Fruit fly (Drosophila melanogaster): ENCODE data around the gene CG17192.
A peak's percentile ranks its signal among the peaks of the same experiment; 100 is the strongest.

The CG17192 gene

dm6 chr3R:27018187-27018586, at the start of gene CG17192:
Gene CG17192 (minus strand): TSS chr3R:27018287.
- TF ChIP-seq D1 (tag; optimal IDR thresholded peaks at IDR 0.05): no peak
- TF ChIP-seq Pif1A (GFP tag; optimal IDR thresholded peaks at IDR 0.05): no peak
- no peak for TF ChIP-seq EcR (GFP tag; optimal IDR thresholded peaks at IDR 0.05)
- TF ChIP-seq CG32121 (GFP tag; IDR thresholded peaks at IDR 0.05): no peak
- no peak for TF ChIP-seq CG9948 (tag; optimal IDR thresholded peaks at IDR 0.05)

DNA sequence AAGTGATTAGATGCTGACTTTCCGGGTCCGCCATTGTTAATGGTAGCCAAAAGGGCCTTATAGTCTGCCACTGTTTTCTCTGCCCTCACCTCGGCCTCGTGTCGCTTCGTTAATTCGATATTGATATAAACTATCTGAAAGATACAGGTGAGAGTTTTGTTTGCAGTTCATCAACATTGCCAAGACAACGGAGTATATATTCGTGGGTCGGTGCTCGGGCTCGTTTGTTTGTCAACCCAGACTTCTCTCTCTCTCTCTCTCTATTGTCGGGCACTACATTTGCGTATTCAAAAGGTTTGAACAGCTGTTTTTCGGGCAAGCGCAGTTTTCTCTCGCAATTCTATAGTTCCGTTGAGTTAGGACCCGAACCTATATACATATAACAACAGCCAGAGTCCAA, 49.3 kb upstream of the CG17192 start:
- no peak for TF ChIP-seq CG13204 (GFP tag; optimal IDR thresholded peaks at IDR 0.05)
- no peak for TF ChIP-seq fd96Ca (GFP tag; IDR thresholded peaks at IDR 0.05)
- TF ChIP-seq CG15710 (tag; optimal IDR thresholded peaks at IDR 0.05): no peak
- TF ChIP-seq Snoo (tag; optimal IDR thresholded peaks at IDR 0.05): no peak
- no peak for TF ChIP-seq CG12605 (GFP tag; IDR thresholded peaks at IDR 0.05)
- TF ChIP-seq CG8159 (tag; optimal IDR thresholded peaks at IDR 0.05): no peak
- TF ChIP-seq EcR (GFP tag; optimal IDR thresholded peaks at IDR 0.05): no peak
- TF ChIP-seq gl (tag; optimal IDR thresholded peaks at IDR 0.05): no peak

- TF ChIP-seq rn (GFP tag; IDR thresholded peaks at IDR 0.05) (no peak), CG14655 (GFP tag; optimal IDR thresholded peaks at IDR 0.05) (no peak), CG9948 (tag; optimal IDR thresholded peaks at IDR 0.05) (no peak), CG17806 (tag; optimal IDR thresholded peaks at IDR 0.05) (no peak)
These were observed 47.0 kb upstream of the CG17192 start, which contains the start of gene CG43935 for dm6 chr3R:27065136-27065535. Gene CG43935 (plus strand): TSS chr3R:27065436.

DNA sequence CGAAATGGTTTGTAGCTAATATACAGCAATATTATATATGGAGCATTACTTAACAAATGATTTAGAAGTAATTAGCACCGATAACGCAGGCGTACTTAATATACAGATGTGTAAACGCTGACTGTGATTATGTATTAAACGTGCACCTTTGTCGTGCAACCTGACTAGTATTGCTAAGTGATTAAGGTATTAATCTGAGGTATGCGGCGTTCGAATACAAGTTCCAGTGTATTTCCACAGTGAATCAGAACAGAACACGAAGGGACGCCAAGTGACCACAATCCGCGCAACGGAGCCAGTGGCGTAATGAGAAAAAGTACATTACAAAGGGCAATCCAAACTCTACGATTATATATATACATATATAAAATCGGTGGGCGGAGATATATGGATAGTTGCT, 46.0 kb upstream of the CG17192 start, which contains the start of gene Nep5:
TSS of gene Nep5 (minus strand) at position 101 of the 400 bp plus-strand sequence.
- no peak for TF ChIP-seq fd96Ca (GFP tag; IDR thresholded peaks at IDR 0.05)
- no peak for TF ChIP-seq CG13204 (GFP tag; optimal IDR thresholded peaks at IDR 0.05)
- no peak for TF ChIP-seq CG14655 (GFP tag; optimal IDR thresholded peaks at IDR 0.05)
- no peak for TF ChIP-seq CG4496 (GFP tag; IDR thresholded peaks at IDR 0.05)
- TF ChIP-seq Snoo (tag; optimal IDR thresholded peaks at IDR 0.05): no peak

dm6 chr3R:27061916-27062315, 43.8 kb upstream of the CG17192 start, which contains the start of gene CG34292:
Gene CG34292 (plus strand): TSS chr3R:27062216.
- TF ChIP-seq CG14655 (GFP tag; optimal IDR thresholded peaks at IDR 0.05): no peak

DNA sequence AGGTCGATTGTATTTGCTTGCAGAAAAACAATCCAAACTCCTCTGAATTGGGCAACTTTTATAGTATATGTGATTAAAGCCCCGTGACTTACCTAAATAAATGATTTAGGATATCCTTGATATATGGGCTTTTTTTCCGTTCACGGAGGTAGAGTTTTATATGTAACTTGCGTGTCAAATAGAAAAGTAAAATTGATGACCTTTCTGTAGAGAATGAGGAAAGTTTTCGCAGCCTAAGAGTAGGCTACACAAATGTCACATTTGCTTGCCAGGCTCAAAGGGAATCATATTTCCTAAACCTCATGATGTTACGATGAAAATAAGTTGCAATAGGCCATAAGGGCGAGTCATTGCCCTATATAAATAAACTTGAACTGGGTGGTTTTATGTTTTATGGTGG, 38.1 kb upstream of the CG17192 start:
- TF ChIP-seq CG17806 (tag; optimal IDR thresholded peaks at IDR 0.05) (no peak), Pif1A (GFP tag; optimal IDR thresholded peaks at IDR 0.05) (no peak), CG4496 (GFP tag; IDR thresholded peaks at IDR 0.05) (no peak), CG10348 (GFP tag; IDR thresholded peaks at IDR 0.05) (no peak), CG32121 (GFP tag; IDR thresholded peaks at IDR 0.05) (no peak), D1 (tag; optimal IDR thresholded peaks at IDR 0.05) (no peak), EcR (GFP tag; optimal IDR thresholded peaks at IDR 0.05) (no peak), CG34367 (tag; optimal IDR thresholded peaks at IDR 0.05) (no peak), fd96Ca (GFP tag; IDR thresholded peaks at IDR 0.05) (no peak), Snoo (tag; optimal IDR thresholded peaks at IDR 0.05) (no peak)

- no peak for TF ChIP-seq Ets98B (GFP tag; IDR thresholded peaks at IDR 0.05)
- no peak for TF ChIP-seq Pif1A (GFP tag; optimal IDR thresholded peaks at IDR 0.05)
- no peak for TF ChIP-seq CG34367 (tag; optimal IDR thresholded peaks at IDR 0.05)
- TF ChIP-seq Pif1B (GFP tag; optimal IDR thresholded peaks at IDR 0.05): no peak
- no peak for TF ChIP-seq CG32121 (GFP tag; IDR thresholded peaks at IDR 0.05)
- TF ChIP-seq CG14655 (GFP tag; optimal IDR thresholded peaks at IDR 0.05): no peak
- TF ChIP-seq rn (GFP tag; IDR thresholded peaks at IDR 0.05): no peak
- TF ChIP-seq D1 (tag; optimal IDR thresholded peaks at IDR 0.05): no peak
- no peak for TF ChIP-seq CG12605 (GFP tag; IDR thresholded peaks at IDR 0.05)
- TF ChIP-seq CG8301 (tag; optimal IDR thresholded peaks at IDR 0.05): no peak
- no peak for TF ChIP-seq EcR (GFP tag; optimal IDR thresholded peaks at IDR 0.05)
These were observed 31.5 kb upstream of the CG17192 start for dm6 chr3R:27049549-27049948.

dm6 chr3R:27048561-27049270, 30.6 kb upstream of the CG17192 start, which contains the start of gene TwdlT:
Gene TwdlT (plus strand): TSS chr3R:27049220.
- TF ChIP-seq gl (tag; optimal IDR thresholded peaks at IDR 0.05): no peak
- peak; percentile 0 for TF ChIP-seq Snoo (tag; optimal IDR thresholded peaks at IDR 0.05)

All from whole organism, pupa.